Worm (Caenorhabditis elegans): ENCODE results near the gene F36A4.3.
A peak's percentile ranks its signal among the peaks of the same experiment; 100 is the strongest.

The F36A4.3 gene

DNA sequence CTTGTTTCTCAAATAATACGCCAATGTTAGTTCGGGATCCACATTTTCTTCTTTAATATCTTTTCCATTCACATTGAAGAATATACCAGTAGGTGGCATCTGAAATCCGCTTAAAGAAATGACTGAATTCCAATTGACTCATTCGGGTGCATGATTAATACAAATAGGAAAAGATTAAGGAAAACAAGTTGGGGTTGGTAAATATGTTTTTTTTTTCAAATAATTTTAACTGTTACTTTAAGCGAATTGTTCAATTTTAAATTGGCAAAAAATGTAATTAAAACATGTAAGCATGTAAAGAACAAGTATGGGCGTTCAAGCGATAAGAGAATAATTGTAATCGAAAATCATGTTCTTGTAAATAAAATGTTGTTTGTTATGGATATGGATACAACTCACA, 14.6 kb downstream of the F36A4.3 start, which contains the start of gene F15E6.6:
TSS of gene F15E6.6 (minus strand) at position 101 of the 400 bp plus-strand sequence.
- TF ChIP-seq snpc-4 (tag; optimal IDR thresholded peaks at IDR 0.05) (no peak), alr-1 (tag; optimal IDR thresholded peaks at IDR 0.05) (no peak), elt-3 (tag; optimal IDR thresholded peaks at IDR 0.05) (no peak), skn-1 (tag; optimal IDR thresholded peaks at IDR 0.05) (no peak), gmeb-1 (tag; optimal IDR thresholded peaks at IDR 0.05) (no peak), nhr-129 (tag; optimal IDR thresholded peaks at IDR 0.05) (no peak), sma-9 (GFP tag; optimal IDR thresholded peaks at IDR 0.05) (no peak), sma-9 (tag; optimal IDR thresholded peaks at IDR 0.05) (no peak), mdl-1 (tag; optimal IDR thresholded peaks at IDR 0.05) (no peak), sma-3 (GFP tag; optimal IDR thresholded peaks at IDR 0.05) (no peak), ztf-1 (GFP tag; conservative IDR thresholded peaks at IDR 0.05) (no peak), egl-27 (tag; optimal IDR thresholded peaks at IDR 0.05) (no peak), blmp-1 (tag; optimal IDR thresholded peaks at IDR 0.05; ENCODE audit: insufficient read depth) (no peak), ztf-11 (tag; optimal IDR thresholded peaks at IDR 0.05) (no peak), R02D3.7 (tag; optimal IDR thresholded peaks at IDR 0.05) (no peak), aly-2 (tag; optimal IDR thresholded peaks at IDR 0.05) (no peak), lin-11 (tag; optimal IDR thresholded peaks at IDR 0.05) (no peak), nhr-21 (tag; optimal IDR thresholded peaks at IDR 0.05) (no peak), nhr-11 (tag; optimal IDR thresholded peaks at IDR 0.05) (no peak), elt-1 (tag; optimal IDR thresholded peaks at IDR 0.05) (no peak), C34F6.9 (tag; optimal IDR thresholded peaks at IDR 0.05) (no peak)

DNA sequence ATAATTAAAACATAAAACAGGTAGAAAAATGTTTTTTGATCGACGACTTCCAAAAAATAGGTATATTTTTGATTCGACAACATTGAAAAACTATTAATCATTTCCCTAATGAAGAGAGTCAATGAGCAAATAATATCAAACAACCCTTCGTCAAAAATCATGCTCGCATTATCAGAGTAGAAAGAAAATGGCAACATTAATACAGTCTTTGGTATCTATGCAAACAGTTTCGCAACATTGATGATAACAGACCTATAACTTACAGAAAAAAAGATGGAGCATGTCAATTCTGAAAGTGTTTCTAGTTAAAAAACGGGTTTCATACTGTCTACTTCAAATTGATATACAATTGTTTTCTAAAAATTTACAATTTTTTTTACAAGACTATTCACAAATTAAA, 15.6 kb downstream of the F36A4.3 start:
- TF ChIP-seq nhr-10 (tag; optimal IDR thresholded peaks at IDR 0.05) (no peak), snpc-4 (tag; optimal IDR thresholded peaks at IDR 0.05) (no peak), fos-1 (tag; optimal IDR thresholded peaks at IDR 0.05) (peak; percentile 89), gmeb-1 (tag; optimal IDR thresholded peaks at IDR 0.05) (peak; percentile 13), ZK546.5 (tag; optimal IDR thresholded peaks at IDR 0.05) (no peak), F13H6.1 (tag; optimal IDR thresholded peaks at IDR 0.05) (no peak), skn-1 (tag; optimal IDR thresholded peaks at IDR 0.05) (peak; percentile 8)

DNA sequence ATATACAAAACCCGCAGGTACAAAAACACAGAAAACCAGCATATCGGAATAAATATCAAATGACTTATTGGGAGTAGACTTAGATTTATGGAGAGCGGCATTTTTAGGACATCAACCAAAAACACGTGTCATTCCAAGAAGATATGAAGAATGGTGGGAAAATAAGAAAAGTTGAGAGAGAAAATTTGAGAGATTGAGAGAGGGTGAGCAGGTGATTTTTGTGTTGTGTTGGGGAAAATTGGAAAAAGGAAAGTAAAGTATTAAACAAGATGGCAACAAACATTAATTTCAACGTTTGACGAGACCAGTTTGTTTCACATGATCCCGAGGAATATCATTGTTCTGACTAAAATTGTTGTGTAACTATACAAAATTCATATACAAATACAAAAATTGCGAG, 18.9 kb downstream of the F36A4.3 start, which contains the start of gene srv-4:
TSS of gene srv-4 (minus strand) at position 101 of the 400 bp plus-strand sequence.
- TF ChIP-seq elt-3 (tag; optimal IDR thresholded peaks at IDR 0.05) (no peak), gmeb-1 (tag; optimal IDR thresholded peaks at IDR 0.05) (no peak), nhr-6 (tag; optimal IDR thresholded peaks at IDR 0.05) (no peak), ZK546.5 (tag; optimal IDR thresholded peaks at IDR 0.05) (no peak), mbf-1 (tag; optimal IDR thresholded peaks at IDR 0.05) (no peak), nhr-25 (tag; optimal IDR thresholded peaks at IDR 0.05) (no peak), unc-55 (GFP tag; optimal IDR thresholded peaks at IDR 0.05) (no peak), Y55F3AM.14 (GFP tag; optimal IDR thresholded peaks at IDR 0.05) (no peak), nhr-12 (tag; optimal IDR thresholded peaks at IDR 0.05) (no peak), C34F6.9 (tag; optimal IDR thresholded peaks at IDR 0.05) (no peak), lin-13 (GFP tag; optimal IDR thresholded peaks at IDR 0.05) (no peak), sma-9 (GFP tag; optimal IDR thresholded peaks at IDR 0.05) (no peak), sma-9 (tag; optimal IDR thresholded peaks at IDR 0.05) (no peak), nhr-129 (tag; optimal IDR thresholded peaks at IDR 0.05) (no peak), unc-39 (tag; optimal IDR thresholded peaks at IDR 0.05) (no peak), peb-1 (tag; optimal IDR thresholded peaks at IDR 0.05) (no peak), nhr-237 (tag; optimal IDR thresholded peaks at IDR 0.05) (no peak)

DNA sequence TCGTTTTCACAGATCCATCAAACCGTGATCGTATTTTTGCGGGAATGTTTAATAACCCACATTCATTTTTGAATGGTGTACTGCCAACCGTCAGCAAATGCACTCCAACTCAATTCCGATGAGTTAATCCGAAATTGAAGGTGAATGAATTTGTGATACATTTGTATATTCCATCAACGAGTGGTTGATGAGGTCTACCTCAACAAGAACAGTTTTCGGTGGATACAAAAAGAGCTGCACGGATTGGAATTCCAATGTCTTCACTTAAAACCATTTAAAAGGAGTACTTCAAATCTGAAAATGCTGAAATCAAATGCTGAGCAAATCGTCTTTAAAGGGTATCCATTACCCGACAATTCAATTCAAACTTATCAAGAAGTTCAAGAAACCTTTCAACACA, 19.9 kb downstream of the F36A4.3 start, which contains the start of gene F15E6.5:
TSS of gene F15E6.5 (plus strand) at position 301 of the 400 bp plus-strand sequence.
- no peak for TF ChIP-seq egl-27 (tag; optimal IDR thresholded peaks at IDR 0.05)
- TF ChIP-seq nhr-6 (tag; optimal IDR thresholded peaks at IDR 0.05), result no peak

ce11 chrIV:4290472-4290871, 21.1 kb downstream of the F36A4.3 start, which contains the start of gene dct-7:
Gene dct-7, minus strand, starts transcription at chrIV:4290572.
- no peak for TF ChIP-seq nhr-6 (tag; optimal IDR thresholded peaks at IDR 0.05)
- TF ChIP-seq ztf-1 (GFP tag; conservative IDR thresholded peaks at IDR 0.05), result no peak
- peak; percentile 23 for TF ChIP-seq sma-9 (GFP tag; optimal IDR thresholded peaks at IDR 0.05)
- no peak for TF ChIP-seq sma-9 (tag; optimal IDR thresholded peaks at IDR 0.05)
